Fruit fly (Drosophila melanogaster) whole organism, embryonic: ENCODE measurements around the gene sxe2.
A peak's percentile ranks its signal among the peaks of the same experiment; 100 is the strongest.

ENCODE experiments used
- CG1024 ChIP-seq: fragments of 200-800 bp; sonication (Bioruptor generic); IDR thresholded peaks from 2 replicates; pipeline ENCODE4 v1.3.6; 2022; ENCODE audit warnings: missing biosample characterization, missing genetic modification characterization
- CG11560 ChIP-seq: fragments of 200-800 bp; sonication (Bioruptor generic); IDR thresholded peaks from 3 replicates; pipeline ENCODE4 v1.3.6; 2022; ENCODE audit warnings: missing biosample characterization, missing genetic modification characterization
- CG1233 ChIP-seq: fragments of 200-800 bp; sonication (Bioruptor generic); optimal IDR thresholded peaks from 4 replicates; lab custom pipeline; 2018; ENCODE audit warnings: missing biosample characterization, mild to moderate bottlenecking, missing genetic modification characterization
- CG15601 ChIP-seq: fragments of 200-800 bp; sonication (Bioruptor generic); optimal IDR thresholded peaks from 3 replicates; lab custom pipeline; 2019; ENCODE audit warnings: missing biosample characterization, mild to moderate bottlenecking, missing genetic modification characterization, moderate library complexity
- CG3407 ChIP-seq: fragments of 200-800 bp; sonication (Bioruptor generic); optimal IDR thresholded peaks from 2 replicates; lab custom pipeline; 2018; ENCODE audit warnings: missing biosample characterization, mild to moderate bottlenecking, missing genetic modification characterization
- CG4404 ChIP-seq: fragments of 200-800 bp; sonication (Bioruptor generic); IDR thresholded peaks from 2 replicates; pipeline ENCODE4 v1.3.6; 2022; ENCODE audit warnings: missing biosample characterization, missing genetic modification characterization
- CG4424 ChIP-seq: fragments of 200-800 bp; sonication (Bioruptor generic); optimal IDR thresholded peaks from 3 replicates; lab custom pipeline; 2016; ENCODE audit warnings: missing biosample characterization, missing genetic modification characterization
- CG6765 ChIP-seq: fragments of 200-800 bp; sonication (Bioruptor generic); optimal IDR thresholded peaks from 3 replicates; lab custom pipeline; 2017; ENCODE audit warnings: missing biosample characterization, mild to moderate bottlenecking, missing genetic modification characterization
- CG7963 ChIP-seq: fragments of 200-800 bp; sonication (Bioruptor generic); IDR thresholded peaks from 3 replicates; pipeline ENCODE4 v1.3.6; 2022; ENCODE audit warnings: missing biosample characterization, missing genetic modification characterization; ENCODE audit not compliant: partially characterized antibody
- CG8281 ChIP-seq: fragments of 200-800 bp; sonication (Bioruptor generic); optimal IDR thresholded peaks from 2 replicates; lab custom pipeline; 2018; ENCODE audit warnings: missing biosample characterization, mild to moderate bottlenecking, missing genetic modification characterization, moderate library complexity
- CG8290 ChIP-seq, 3 experiments: fragments of 200-800 bp; sonication (Bioruptor generic); optimal IDR thresholded peaks; 2 replicates each; lab custom pipeline; 2016 to 2019; ENCODE audit warnings: missing biosample characterization in 3 of 3, missing genetic modification characterization in 3 of 3, mild to moderate bottlenecking in 2 of 3, moderate library complexity in 1 of 3
- CG9797 ChIP-seq: fragments of 200-800 bp; sonication (Bioruptor generic); optimal IDR thresholded peaks from 3 replicates; lab custom pipeline; 2018; ENCODE audit warnings: missing biosample characterization, mild to moderate bottlenecking, missing genetic modification characterization
- CG9932 ChIP-seq: fragments of 200-800 bp; sonication (Bioruptor generic); IDR thresholded peaks from 2 replicates; pipeline ENCODE4 v1.3.6; 2022; ENCODE audit warnings: missing biosample characterization, missing genetic modification characterization
- H2.0 ChIP-seq: fragments of 200-800 bp; sonication (Bioruptor generic); IDR thresholded peaks from 2 replicates; pipeline ENCODE4 v1.3.6; 2022; ENCODE audit warnings: missing biosample characterization, missing genetic modification characterization
- HLH54F ChIP-seq: fragments of 200-800 bp; sonication (Bioruptor generic); optimal IDR thresholded peaks from 3 replicates; lab custom pipeline; 2016; ENCODE audit warnings: missing biosample characterization, missing genetic modification characterization
- Hr51 ChIP-seq, 2 experiments: fragments of 200-800 bp; sonication (Bioruptor generic); optimal IDR thresholded peaks; 2 replicates in 1 of 2; 3 replicates in 1 of 2; lab custom pipeline; 2016 to 2018; ENCODE audit warnings: missing biosample characterization in 2 of 2, missing genetic modification characterization in 2 of 2, mild to moderate bottlenecking in 1 of 2, moderate library complexity in 1 of 2
- Max ChIP-seq: fragments of 200-800 bp; sonication (Bioruptor generic); optimal IDR thresholded peaks from 2 replicates; lab custom pipeline; 2016; ENCODE audit warnings: missing biosample characterization, mild to moderate bottlenecking, missing genetic modification characterization
- Mrtf ChIP-seq: fragments of 200-800 bp; sonication (Bioruptor generic); IDR thresholded peaks from 3 replicates; pipeline ENCODE4 v1.3.6; 2022; ENCODE audit warnings: missing biosample characterization, missing genetic modification characterization
- Pdp1 ChIP-seq, 2 experiments: fragments of 200-800 bp; sonication (Bioruptor generic); optimal IDR thresholded peaks; 3 replicates each; lab custom pipeline; 2016; ENCODE audit warnings: missing biosample characterization in 2 of 2, missing genetic modification characterization in 2 of 2, mild to moderate bottlenecking in 1 of 2, moderate library complexity in 1 of 2
- Rx ChIP-seq: fragments of 200-800 bp; sonication (Bioruptor generic); IDR thresholded peaks from 2 replicates; pipeline ENCODE4 v1.3.6; 2022; ENCODE audit warnings: missing biosample characterization, missing genetic modification characterization
- Scr ChIP-seq: fragments of 200-800 bp; sonication (Bioruptor generic); IDR thresholded peaks from 2 replicates; pipeline ENCODE4 v1.3.6; 2022; ENCODE audit warnings: missing biosample characterization, missing genetic modification characterization; ENCODE audit not compliant: partially characterized antibody
- amos ChIP-seq: fragments of 200-800 bp; sonication (Bioruptor generic); IDR thresholded peaks from 2 replicates; pipeline ENCODE4 v1.3.6; 2022; ENCODE audit warnings: missing biosample characterization, missing genetic modification characterization; ENCODE audit not compliant: partially characterized antibody
- ara ChIP-seq: fragments of 200-800 bp; sonication (Bioruptor generic); IDR thresholded peaks from 2 replicates; pipeline ENCODE4 v1.3.6; 2022; ENCODE audit warnings: missing biosample characterization, missing genetic modification characterization
- ash1 ChIP-seq: fragments of 200-800 bp; sonication (Bioruptor generic); optimal IDR thresholded peaks from 2 replicates; lab custom pipeline; 2018; ENCODE audit warnings: missing biosample characterization, mild to moderate bottlenecking, missing genetic modification characterization
- cas ChIP-seq: fragments of 200-800 bp; sonication (Bioruptor generic); IDR thresholded peaks from 2 replicates; pipeline ENCODE4 v1.3.6; 2022; ENCODE audit warnings: missing biosample characterization, missing genetic modification characterization
- cg ChIP-seq: fragments of 200-800 bp; sonication (Bioruptor generic); optimal IDR thresholded peaks from 3 replicates; lab custom pipeline; 2019; ENCODE audit warnings: missing biosample characterization, mild to moderate bottlenecking, missing genetic modification characterization, moderate library complexity
- danr ChIP-seq: fragments of 200-800 bp; sonication (Bioruptor generic); IDR thresholded peaks from 2 replicates; pipeline ENCODE4 v1.3.6; 2022; ENCODE audit warnings: missing biosample characterization, missing genetic modification characterization
- dm ChIP-seq: fragments of 200-800 bp; sonication (Bioruptor generic); optimal IDR thresholded peaks from 3 replicates; lab custom pipeline; 2016; ENCODE audit warnings: missing biosample characterization, missing genetic modification characterization
- dmrt99B ChIP-seq: fragments of 200-800 bp; sonication (Bioruptor generic); optimal IDR thresholded peaks from 2 replicates; lab custom pipeline; 2018; ENCODE audit warnings: missing biosample characterization, mild to moderate bottlenecking, missing genetic modification characterization, moderate library complexity
- exex ChIP-seq: fragments of 200-800 bp; sonication (Bioruptor generic); optimal IDR thresholded peaks from 4 replicates; lab custom pipeline; 2018; ENCODE audit warnings: missing biosample characterization, mild to moderate bottlenecking, missing genetic modification characterization, moderate library complexity
- gcm2 ChIP-seq: fragments of 200-800 bp; sonication (Bioruptor generic); optimal IDR thresholded peaks from 2 replicates; lab custom pipeline; 2016; ENCODE audit warnings: missing biosample characterization, missing genetic modification characterization
- gro ChIP-seq: fragments of 200-800 bp; sonication (Bioruptor generic); optimal IDR thresholded peaks from 2 replicates; lab custom pipeline; 2016; ENCODE audit warnings: missing biosample characterization, missing genetic modification characterization
- gsb ChIP-seq: fragments of 200-800 bp; sonication (Bioruptor generic); IDR thresholded peaks from 2 replicates; pipeline ENCODE4 v1.3.6; 2022; ENCODE audit warnings: missing biosample characterization, missing genetic modification characterization
- kah ChIP-seq: fragments of 200-800 bp; sonication (Bioruptor generic); optimal IDR thresholded peaks from 2 replicates; lab custom pipeline; 2018; ENCODE audit warnings: missing biosample characterization, mild to moderate bottlenecking, missing genetic modification characterization
- lilli ChIP-seq: fragments of 200-800 bp; sonication (Bioruptor generic); optimal IDR thresholded peaks from 3 replicates; lab custom pipeline; 2016; ENCODE audit warnings: missing biosample characterization, missing genetic modification characterization
- nau ChIP-seq: fragments of 200-800 bp; sonication (Bioruptor generic); optimal IDR thresholded peaks from 3 replicates; lab custom pipeline; 2017; ENCODE audit warnings: missing biosample characterization, mild to moderate bottlenecking, missing genetic modification characterization, missing genetic modification reagents
- odd ChIP-seq: fragments of 200-800 bp; sonication (Bioruptor generic); optimal IDR thresholded peaks from 2 replicates; lab custom pipeline; 2017; ENCODE audit warnings: missing biosample characterization, mild to moderate bottlenecking, missing genetic modification characterization
- onecut ChIP-seq: fragments of 200-800 bp; sonication (Bioruptor generic); IDR thresholded peaks from 2 replicates; pipeline ENCODE4 v1.3.6; 2022; ENCODE audit warnings: missing biosample characterization, missing genetic modification characterization
- pfk ChIP-seq: fragments of 200-800 bp; sonication (Bioruptor generic); optimal IDR thresholded peaks from 2 replicates; lab custom pipeline; 2018; ENCODE audit warnings: missing biosample characterization, mild to moderate bottlenecking, missing genetic modification characterization, moderate library complexity
- pho ChIP-seq: fragments of 200-800 bp; sonication (Bioruptor generic); optimal IDR thresholded peaks from 2 replicates; lab custom pipeline; 2016; ENCODE audit warnings: missing biosample characterization, missing genetic modification characterization
- pita ChIP-seq: fragments of 200-800 bp; sonication (Bioruptor generic); optimal IDR thresholded peaks from 2 replicates; lab custom pipeline; 2017; ENCODE audit warnings: missing biosample characterization, mild to moderate bottlenecking, missing genetic modification characterization
- prd ChIP-seq, 3 experiments: fragments of >200 bp in 2 of 3; fragments of 200-800 bp in 1 of 3; sonication (Bioruptor generic) in 1 of 3; optimal IDR thresholded peaks in 2 of 3; IDR thresholded peaks in 1 of 3; 2 replicates in 2 of 3; 3 replicates in 1 of 3; pipeline versions ENCODE4 v1.3.6 to Lab custom; 2017 to 2022; ENCODE audit warnings: missing biosample characterization in 1 of 3, missing genetic modification characterization in 1 of 3
- sima ChIP-seq: fragments of 200-800 bp; sonication (Bioruptor generic); optimal IDR thresholded peaks from 2 replicates; lab custom pipeline; 2016; ENCODE audit warnings: missing biosample characterization, missing genetic modification characterization
- slou ChIP-seq: fragments of 200-800 bp; sonication (Bioruptor generic); optimal IDR thresholded peaks from 3 replicates; lab custom pipeline; 2016; ENCODE audit warnings: missing biosample characterization, missing genetic modification characterization
- sna ChIP-seq: fragments of 200-800 bp; sonication (Bioruptor generic); IDR thresholded peaks from 2 replicates; pipeline ENCODE4 v1.3.6; 2022; ENCODE audit warnings: missing biosample characterization, missing genetic modification characterization; ENCODE audit not compliant: partially characterized antibody
- so ChIP-seq: fragments of 200-800 bp; sonication (Bioruptor generic); IDR thresholded peaks from 3 replicates; pipeline ENCODE4 v1.3.6; 2022; ENCODE audit warnings: missing biosample characterization, missing genetic modification characterization
- sob ChIP-seq: fragments of 200-800 bp; sonication (Bioruptor generic); IDR thresholded peaks from 2 replicates; pipeline ENCODE4 v1.3.6; 2022; ENCODE audit warnings: missing biosample characterization, missing genetic modification characterization
- wdn ChIP-seq: fragments of 200-800 bp; sonication (Bioruptor generic); IDR thresholded peaks from 2 replicates; pipeline ENCODE4 v1.3.6; 2022; ENCODE audit warnings: missing biosample characterization, missing genetic modification characterization

sxe2 gene

dm6 chr3R:16098333-16099267 is 14.9 kb downstream of the sxe2 start, which contains the start of the genes Mhcl and Akt (continued):
- TF ChIP-seq Pdp1 (GFP tag; optimal IDR thresholded peaks at IDR 0.05; lab: Kevin White, UChicago) (peak; percentile 26 to 48), CG6765 (no peak), Scr (GFP tag; lab: Robert Waterston, UW) (peak; percentile 67), Rx (GFP tag; lab: Robert Waterston, UW) (no peak), CG1024 (GFP tag; lab: Robert Waterston, UW) (no peak), pho (GFP tag; lab: Kevin White, UChicago) (no peak), wdn (no peak), CG8290 (GFP tag; optimal IDR thresholded peaks at IDR 0.05; lab: Kevin White, UChicago) (peak; percentile 69), CG8290 (tag; optimal IDR thresholded peaks at IDR 0.05; lab: Kevin White, UChicago) (peak in 1 of 2 experiments; percentile 47), nau (GFP tag; lab: Kevin White, UChicago) (no peak), CG11560 (tag; lab: Robert Waterston, UW) (no peak), CG4404 (GFP tag; lab: Robert Waterston, UW) (no peak), cas (GFP tag; lab: Robert Waterston, UW) (no peak), CG8281 (no peak), CG4424 (GFP tag; lab: Kevin White, UChicago) (peak; percentile 38), so (GFP tag; lab: Robert Waterston, UW) (no peak), Mrtf (no peak), Max (peak; percentile 64), slou (GFP tag; lab: Kevin White, UChicago) (peak; percentile 10), CG9932 (GFP tag; lab: Robert Waterston, UW) (peak; percentile 65), danr (GFP tag; lab: Robert Waterston, UW) (no peak), kah (no peak), sob (GFP tag; lab: Robert Waterston, UW) (no peak), prd (optimal IDR thresholded peaks at IDR 0.05; lab: Kevin White, UChicago) (no peak), prd (GFP tag; IDR thresholded peaks at IDR 0.05; lab: Robert Waterston, UW) (no peak; the same call in 2 of the 3 replicates), pita (peak; percentile 62), Hr51 (GFP tag; optimal IDR thresholded peaks at IDR 0.05; lab: Kevin White, UChicago) (no peak), pfk (GFP tag; lab: Kevin White, UChicago) (no peak), dm (no peak), sna (GFP tag; lab: Robert Waterston, UW) (no peak; the same call in 1 of the 2 replicates), onecut (no peak; the same call in 1 of the 2 replicates), cg (GFP tag; lab: Kevin White, UChicago) (peak; percentile 68), lilli (GFP tag; lab: Kevin White, UChicago) (peak; percentile 32), ara (GFP tag; lab: Robert Waterston, UW) (no peak), odd (no peak), exex (no peak), gro (no peak), gcm2 (GFP tag; lab: Kevin White, UChicago) (no peak), CG9797 (GFP tag; lab: Kevin White, UChicago) (peak; percentile 62), gsb (no peak), ash1 (GFP tag; lab: Kevin White, UChicago) (no peak), dmrt99B (tag; lab: Kevin White, UChicago) (no peak), CG15601 (tag; lab: Kevin White, UChicago) (no peak), HLH54F (GFP tag; lab: Kevin White, UChicago) (peak; percentile 15), sima (GFP tag; lab: Kevin White, UChicago) (no peak), amos (GFP tag; lab: Robert Waterston, UW) (peak; percentile 70), CG3407 (GFP tag; lab: Kevin White, UChicago) (no peak), H2.0 (no peak), CG1233 (GFP tag; lab: Kevin White, UChicago) (no peak), CG7963 (GFP tag; lab: Robert Waterston, UW) (peak; percentile 57; the same call in 1 of the 3 replicates)
